Fruit fly (Drosophila melanogaster): ENCODE measurements around the gene CG4887.

DNA sequence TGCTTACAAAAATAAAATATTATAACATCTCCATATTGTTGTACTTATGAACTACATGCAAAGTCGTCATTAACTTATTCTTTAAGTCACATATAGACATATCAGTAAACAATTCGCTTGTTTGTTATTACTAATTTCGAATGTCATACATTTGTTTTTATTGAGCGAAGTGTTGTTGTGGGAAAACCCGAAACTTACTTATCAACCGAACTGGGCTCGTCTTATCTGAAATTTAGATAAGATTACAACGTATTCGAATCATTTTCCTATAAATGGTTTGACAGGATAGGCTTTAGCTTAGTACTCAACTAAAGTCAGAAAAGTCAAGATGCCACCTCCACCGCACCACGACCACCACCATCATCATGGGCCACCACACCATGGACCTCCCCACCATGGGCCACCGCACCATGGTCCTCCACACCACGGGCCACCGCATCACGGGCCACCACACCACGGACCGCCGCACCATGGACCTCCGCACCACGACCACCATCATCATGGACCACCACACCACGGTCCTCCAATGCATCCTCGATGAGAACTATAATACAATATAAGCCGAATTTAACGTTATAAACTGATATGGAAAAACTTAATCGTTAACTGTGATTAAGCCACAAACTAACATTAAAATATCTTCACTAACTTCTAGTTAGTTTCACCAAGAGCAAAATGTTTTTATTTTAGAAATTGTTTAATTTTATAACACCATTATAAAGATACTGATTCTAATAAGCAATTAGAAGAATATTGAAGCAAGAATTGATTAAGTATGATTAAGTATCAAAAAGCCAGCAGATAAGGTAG, 27.3 kb downstream of the CG4887 start, which contains the start of the genes CG43349 and CG5011:
- TF ChIP-seq ttk (optimal IDR thresholded peaks at IDR 0.05) (no peak), Sin3A (optimal IDR thresholded peaks at IDR 0.05) (no peak), Myc (optimal IDR thresholded peaks at IDR 0.05) (no peak), h (optimal IDR thresholded peaks at IDR 0.05) (no peak)

All from Kc167 (cell line).